Worm (Caenorhabditis elegans): ENCODE data around the gene sucl-2.
A peak's percentile ranks its signal among the peaks of the same experiment; 100 is the strongest.

The sucl-2 gene

ce11 chrIII:887874-888299 lies 13.3 kb downstream of the sucl-2 start (continued):
- no peak for TF ChIP-seq ceh-32 (tag; optimal IDR thresholded peaks at IDR 0.05; ENCODE audit: poor library complexity)
- no peak for TF ChIP-seq daf-12 (tag; optimal IDR thresholded peaks at IDR 0.05)
- TF ChIP-seq mxl-3 (GFP tag; optimal IDR thresholded peaks at IDR 0.05) = peak; percentile 88
- no peak for TF ChIP-seq lir-3 (tag; optimal IDR thresholded peaks at IDR 0.05)
- no peak for TF ChIP-seq F26F4.8 (GFP tag; conservative IDR thresholded peaks at IDR 0.05)
- TF ChIP-seq egl-27 (tag; optimal IDR thresholded peaks at IDR 0.05) = no peak
- no peak for TF ChIP-seq tra-1 (GFP tag; IDR thresholded peaks at IDR 0.05)
- no peak for TF ChIP-seq gei-8 (GFP tag; optimal IDR thresholded peaks at IDR 0.05)
- no peak for TF ChIP-seq lin-1 (GFP tag; IDR thresholded peaks at IDR 0.05)
- TF ChIP-seq aly-2 (tag; optimal IDR thresholded peaks at IDR 0.05) = no peak
- TF ChIP-seq fkh-10 (GFP tag; optimal IDR thresholded peaks at IDR 0.05) = peak; percentile 92
- TF ChIP-seq arid-1 (GFP tag; conservative IDR thresholded peaks at IDR 0.05) = 0 out of 2 replicates have a peak, but pooled peaks have one; percentile 20
- no peak for TF ChIP-seq ceh-44 (GFP tag; IDR thresholded peaks at IDR 0.05)
- no peak for TF ChIP-seq Y105C5A.15 (GFP tag; IDR thresholded peaks at IDR 0.05)
- TF ChIP-seq ztf-11 (tag; optimal IDR thresholded peaks at IDR 0.05) = no peak
- no peak for TF ChIP-seq jun-1 (tag; optimal IDR thresholded peaks at IDR 0.05)
- TF ChIP-seq hlh-11 (tag; optimal IDR thresholded peaks at IDR 0.05) = peak; percentile 80
- TF ChIP-seq dpl-1 (GFP tag; optimal IDR thresholded peaks at IDR 0.05) = peak; percentile 26
- TF ChIP-seq nhr-111 (GFP tag; optimal IDR thresholded peaks at IDR 0.05) = no peak
- TF ChIP-seq aha-1 (tag) = peak; percentile 94
- TF ChIP-seq rbr-2 (tag; optimal IDR thresholded peaks at IDR 0.05) = peak; percentile 88
- TF ChIP-seq daf-16 (GFP tag; optimal IDR thresholded peaks at IDR 0.05) = no peak
- TF ChIP-seq daf-16 (tag; optimal IDR thresholded peaks at IDR 0.05) = peak; percentile 69
- peak; percentile 60 to 77 for TF ChIP-seq lsy-2 (tag; optimal IDR thresholded peaks at IDR 0.05)
- TF ChIP-seq spr-1 (tag; optimal IDR thresholded peaks at IDR 0.05) = peak; percentile 41
- TF ChIP-seq Y5F2A.4 (GFP tag; optimal IDR thresholded peaks at IDR 0.05) = no peak
- no peak for TF ChIP-seq zfp-2 (tag; optimal IDR thresholded peaks at IDR 0.05)
- no peak for TF ChIP-seq nhr-102 (tag; optimal IDR thresholded peaks at IDR 0.05)
- TF ChIP-seq pha-4 (GFP tag; IDR thresholded peaks at IDR 0.05) = no peak
- no peak for TF ChIP-seq pha-4 (tag; optimal IDR thresholded peaks at IDR 0.05)
- no peak for TF ChIP-seq snpc-4 (tag; optimal IDR thresholded peaks at IDR 0.05)
- no peak for TF ChIP-seq ces-1 (GFP tag; optimal IDR thresholded peaks at IDR 0.05)
- TF ChIP-seq lin-39 (tag; optimal IDR thresholded peaks at IDR 0.05) = no peak
- TF ChIP-seq egl-43 (GFP tag; IDR thresholded peaks at IDR 0.05) = peak; percentile 76
- peak; percentile 23; the same call in 1 of the 2 replicates for TF ChIP-seq ceh-20 (GFP tag; IDR thresholded peaks at IDR 0.05)
- no peak for TF ChIP-seq vab-7 (GFP tag; IDR thresholded peaks at IDR 0.05)
- TF ChIP-seq R02D3.7 (tag; optimal IDR thresholded peaks at IDR 0.05) = no peak
- peak; percentile 83 for TF ChIP-seq mep-1 (tag; optimal IDR thresholded peaks at IDR 0.05)

DNA sequence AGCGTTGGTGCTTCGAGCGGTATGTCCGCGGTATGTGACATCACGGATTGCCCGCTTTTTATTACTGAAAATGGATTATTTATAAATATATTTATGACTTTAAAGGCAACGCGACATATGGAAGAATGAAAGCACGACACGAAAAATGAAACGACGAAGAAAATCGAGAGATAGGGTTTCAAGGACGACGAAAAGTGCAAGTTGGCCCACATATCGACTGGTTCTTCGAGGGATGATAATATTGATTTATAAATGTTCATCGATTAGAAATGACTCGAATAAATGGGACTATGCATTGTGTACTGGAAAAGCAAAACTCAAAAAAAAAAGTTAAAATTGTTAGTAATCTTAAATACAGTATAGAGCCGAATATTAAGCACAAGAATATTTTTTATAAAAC lies 14.5 kb downstream of the sucl-2 start, which contains the start of gene zer-1:
Gene zer-1 (minus strand): TSS at position 68 of the 400 bp plus-strand sequence.
- TF ChIP-seq daf-12 (tag; optimal IDR thresholded peaks at IDR 0.05) (no peak), F10B5.3 (tag; optimal IDR thresholded peaks at IDR 0.05) (no peak), nhr-28 (tag; optimal IDR thresholded peaks at IDR 0.05) (no peak), attf-4 (tag; optimal IDR thresholded peaks at IDR 0.05) (no peak), dve-1 (tag; optimal IDR thresholded peaks at IDR 0.05; ENCODE audit: insufficient read depth) (no peak), R02D3.7 (tag; optimal IDR thresholded peaks at IDR 0.05) (no peak), nhr-111 (GFP tag; optimal IDR thresholded peaks at IDR 0.05) (no peak), aly-2 (tag; optimal IDR thresholded peaks at IDR 0.05) (no peak), spr-3 (GFP tag; optimal IDR thresholded peaks at IDR 0.05) (no peak), lin-38 (GFP tag; IDR thresholded peaks at IDR 0.05) (no peak), D1046.2 (GFP tag; IDR thresholded peaks at IDR 0.05) (no peak)

Data from whole organism, L4 larva.